Fruit fly (Drosophila melanogaster): ENCODE measurements around the gene CG32547.

dm6 chrX:18404150-18404631 is 75.1 kb downstream of the CG32547 start:
- TF ChIP-seq EcR (GFP tag; optimal IDR thresholded peaks at IDR 0.05) (no peak), psq (optimal IDR thresholded peaks at IDR 0.05) (no peak), pan (optimal IDR thresholded peaks at IDR 0.05) (no peak), CG8478 (optimal IDR thresholded peaks at IDR 0.05) (no peak), usp (GFP tag; optimal IDR thresholded peaks at IDR 0.05) (no peak), Dll (optimal IDR thresholded peaks at IDR 0.05) (no peak)

All from whole organism.